Fruit fly (Drosophila melanogaster): ENCODE measurements around the gene amx.

Gene amx

dm6 chrX:9243417-9243884 is 3.7 kb downstream of the amx start, which contains the start of the genes mxc and Larp7 (continued):
- TF ChIP-seq org-1 (GFP tag; optimal IDR thresholded peaks at IDR 0.05) = no peak
- peak; percentile 32; the same call in 1 of the 3 replicates for TF ChIP-seq Optix (GFP tag; IDR thresholded peaks at IDR 0.05)
- no peak for TF ChIP-seq seq (GFP tag; IDR thresholded peaks at IDR 0.05)
- no peak for TF ChIP-seq Nf-YC (tag; optimal IDR thresholded peaks at IDR 0.05)
- no peak for TF ChIP-seq gt (GFP tag; IDR thresholded peaks at IDR 0.05)
- TF ChIP-seq CG7786 (GFP tag; optimal IDR thresholded peaks at IDR 0.05) = peak; percentile 79
- no peak for TF ChIP-seq dimm (GFP tag; IDR thresholded peaks at IDR 0.05)
- TF ChIP-seq ewg (GFP tag; optimal IDR thresholded peaks at IDR 0.05) = no peak
- TF ChIP-seq Nf-YB (GFP tag; optimal IDR thresholded peaks at IDR 0.05) = peak; percentile 2
- TF ChIP-seq salm (tag; optimal IDR thresholded peaks at IDR 0.05) = no peak
- TF ChIP-seq Sin3A (optimal IDR thresholded peaks at IDR 0.05) = peak; percentile 98
- peak; percentile 68 for TF ChIP-seq Max (GFP tag; optimal IDR thresholded peaks at IDR 0.05)
- TF ChIP-seq CG3726 (GFP tag; IDR thresholded peaks at IDR 0.05) = no peak
- no peak for TF ChIP-seq prd (optimal IDR thresholded peaks at IDR 0.05)
- TF ChIP-seq prd (GFP tag; IDR thresholded peaks at IDR 0.05) = peak; percentile 73; the same call in 2 of the 3 replicates
- peak; percentile 44 for TF ChIP-seq al (GFP tag; IDR thresholded peaks at IDR 0.05)
- no peak for TF ChIP-seq CG6254 (GFP tag; optimal IDR thresholded peaks at IDR 0.05)
- no peak for TF ChIP-seq CG4328 (GFP tag; optimal IDR thresholded peaks at IDR 0.05)
- no peak for TF ChIP-seq CG18262 (tag; optimal IDR thresholded peaks at IDR 0.05)
- TF ChIP-seq Sox102F (GFP tag; optimal IDR thresholded peaks at IDR 0.05) = no peak
- no peak for TF ChIP-seq gcm (GFP tag; optimal IDR thresholded peaks at IDR 0.05)
- TF ChIP-seq CG13894 (tag; optimal IDR thresholded peaks at IDR 0.05) = no peak
- peak; percentile 58 for TF ChIP-seq CG33557 (GFP tag; optimal IDR thresholded peaks at IDR 0.05)
- no peak for TF ChIP-seq luna (GFP tag; optimal IDR thresholded peaks at IDR 0.05)
- TF ChIP-seq NFAT (GFP tag; IDR thresholded peaks at IDR 0.05) = no peak
- TF ChIP-seq wor (GFP tag; IDR thresholded peaks at IDR 0.05) = peak; percentile 39; the same call in 1 of the 2 replicates
- TF ChIP-seq CG17912 (GFP tag; optimal IDR thresholded peaks at IDR 0.05) = peak; percentile 4
- no peak for TF ChIP-seq MTF-1 (GFP tag; optimal IDR thresholded peaks at IDR 0.05; ENCODE audit: borderline replicate concordance)
- TF ChIP-seq klu (GFP tag; IDR thresholded peaks at IDR 0.05) = peak; percentile 45; the same call in 1 of the 2 replicates
- TF ChIP-seq caup (GFP tag; optimal IDR thresholded peaks at IDR 0.05; ENCODE audit: severe bottlenecking) = no peak
- no peak for TF ChIP-seq CG7556 (GFP tag; optimal IDR thresholded peaks at IDR 0.05)
- peak; percentile 91 for TF ChIP-seq knrl (GFP tag; IDR thresholded peaks at IDR 0.05; ENCODE audit: partially characterized antibody)
- peak; percentile 39 for TF ChIP-seq eyg (GFP tag; optimal IDR thresholded peaks at IDR 0.05)
- TF ChIP-seq YL-1 (GFP tag; optimal IDR thresholded peaks at IDR 0.05) = peak; percentile 26
- TF ChIP-seq CG13296 (GFP tag; optimal IDR thresholded peaks at IDR 0.05) = no peak
- no peak for TF ChIP-seq usp (GFP tag; optimal IDR thresholded peaks at IDR 0.05)
- TF ChIP-seq CG12299 (tag; optimal IDR thresholded peaks at IDR 0.05) = peak; percentile 8
- peak; percentile 67 for TF ChIP-seq Hr3 (GFP tag; optimal IDR thresholded peaks at IDR 0.05)
- no peak for TF ChIP-seq CG43689 (GFP tag; IDR thresholded peaks at IDR 0.05)
- TF ChIP-seq lbe (GFP tag; optimal IDR thresholded peaks at IDR 0.05) = no peak
- no peak for TF ChIP-seq cwo (GFP tag; optimal IDR thresholded peaks at IDR 0.05)
- no peak for TF ChIP-seq D19A (tag; optimal IDR thresholded peaks at IDR 0.05)
- no peak for TF ChIP-seq chm (GFP tag; IDR thresholded peaks at IDR 0.05)
- no peak for TF ChIP-seq CG16779 (GFP tag; IDR thresholded peaks at IDR 0.05)
- TF ChIP-seq CG9437 (GFP tag; optimal IDR thresholded peaks at IDR 0.05) = peak; percentile 44
- TF ChIP-seq CG31441 (GFP tag; IDR thresholded peaks at IDR 0.05) = no peak
- TF ChIP-seq CG15696 (tag; optimal IDR thresholded peaks at IDR 0.05) = peak; percentile 54
- TF ChIP-seq ttk (GFP tag; IDR thresholded peaks at IDR 0.05) = no peak
- no peak for TF ChIP-seq Hand (GFP tag; optimal IDR thresholded peaks at IDR 0.05)
- TF ChIP-seq CG5180 (GFP tag; optimal IDR thresholded peaks at IDR 0.05) = no peak
- 0 out of 2 replicates have a peak, but pooled peaks have one; percentile 34 for TF ChIP-seq CG11085 (GFP tag; IDR thresholded peaks at IDR 0.05)

Data from whole organism, embryonic.